Fruit fly (Drosophila melanogaster) whole organism, embryonic: ENCODE data around the gene Orc2.

Source experiments
- Aef1 ChIP-seq: fragments of 200-800 bp; sonication (Bioruptor generic); IDR thresholded peaks from 3 replicates; pipeline ENCODE4 v1.3.6; 2022; ENCODE audit warnings: missing biosample characterization, missing genetic modification characterization
- Asciz ChIP-seq: fragments of 200-800 bp; sonication (Bioruptor generic); optimal IDR thresholded peaks from 2 replicates; lab custom pipeline; 2017; ENCODE audit warnings: missing biosample characterization, mild to moderate bottlenecking, missing genetic modification characterization, missing genetic modification reagents
- CG11093 ChIP-seq: fragments of 200-800 bp; sonication (Bioruptor generic); IDR thresholded peaks from 3 replicates; pipeline ENCODE4 v1.3.6; 2022; ENCODE audit warnings: missing biosample characterization, missing genetic modification characterization
- CG12071 ChIP-seq: fragments of 200-800 bp; sonication (Bioruptor generic); optimal IDR thresholded peaks from 3 replicates; lab custom pipeline; 2018; ENCODE audit warnings: missing biosample characterization, mild to moderate bottlenecking, missing genetic modification characterization
- CG12155 ChIP-seq: fragments of 200-800 bp; sonication (Bioruptor generic); optimal IDR thresholded peaks from 3 replicates; lab custom pipeline; 2016; ENCODE audit warnings: missing biosample characterization, missing genetic modification characterization
- CG12769 ChIP-seq: fragments of 200-800 bp; sonication (Bioruptor generic); optimal IDR thresholded peaks from 2 replicates; lab custom pipeline; 2019; ENCODE audit warnings: missing biosample characterization, mild to moderate bottlenecking, missing genetic modification characterization, moderate library complexity
- CG14014 ChIP-seq: fragments of 200-800 bp; sonication (Bioruptor generic); IDR thresholded peaks from 2 replicates; pipeline ENCODE4 v1.3.6; 2022; ENCODE audit warnings: missing biosample characterization, missing genetic modification characterization
- CG17802 ChIP-seq: fragments of 200-800 bp; sonication (Bioruptor generic); optimal IDR thresholded peaks from 2 replicates; lab custom pipeline; 2018; ENCODE audit warnings: missing biosample characterization, mild to moderate bottlenecking, missing genetic modification characterization, moderate library complexity
- CG17829 ChIP-seq: fragments of 200-800 bp; optimal IDR thresholded peaks from 2 replicates; lab custom pipeline; 2019; ENCODE audit warnings: missing biosample characterization, mild to moderate bottlenecking, missing genetic modification characterization, moderate library complexity
- CG17912 ChIP-seq: fragments of 200-800 bp; sonication (Bioruptor generic); optimal IDR thresholded peaks from 2 replicates; lab custom pipeline; 2018; ENCODE audit warnings: missing biosample characterization, mild to moderate bottlenecking, missing genetic modification characterization
- CG18764 ChIP-seq: fragments of 200-800 bp; sonication (Bioruptor generic); optimal IDR thresholded peaks from 3 replicates; lab custom pipeline; 2016; ENCODE audit warnings: missing biosample characterization, missing genetic modification characterization
- CG2202 ChIP-seq: fragments of 200-800 bp; sonication (Bioruptor generic); optimal IDR thresholded peaks from 2 replicates; lab custom pipeline; 2018; ENCODE audit warnings: missing biosample characterization, mild to moderate bottlenecking, missing genetic modification characterization
- CG32767 ChIP-seq: fragments of 200-800 bp; sonication (Bioruptor generic); IDR thresholded peaks from 2 replicates; pipeline ENCODE4 v1.3.6; 2022; ENCODE audit warnings: missing biosample characterization, missing genetic modification characterization
- CG4730 ChIP-seq: fragments of 200-800 bp; sonication (Bioruptor generic); IDR thresholded peaks from 2 replicates; pipeline ENCODE4 v1.3.6; 2022; ENCODE audit warnings: missing biosample characterization, missing genetic modification characterization
- CG5245 ChIP-seq: fragments of 200-800 bp; sonication (Bioruptor generic); optimal IDR thresholded peaks from 3 replicates; lab custom pipeline; 2016; ENCODE audit warnings: missing biosample characterization, missing genetic modification characterization
- CG6254 ChIP-seq: fragments of 200-800 bp; sonication (Bioruptor generic); optimal IDR thresholded peaks from 3 replicates; lab custom pipeline; 2017; ENCODE audit warnings: mild to moderate bottlenecking, missing biosample characterization, missing genetic modification reagents, missing genetic modification characterization
- CG8290 ChIP-seq, 3 experiments: fragments of 200-800 bp; sonication (Bioruptor generic); optimal IDR thresholded peaks; 2 replicates each; lab custom pipeline; 2016 to 2019; ENCODE audit warnings: missing biosample characterization in 3 of 3, missing genetic modification characterization in 3 of 3, mild to moderate bottlenecking in 2 of 3, moderate library complexity in 1 of 3
- CG9817 ChIP-seq: fragments of 200-800 bp; sonication (Bioruptor generic); optimal IDR thresholded peaks from 2 replicates; lab custom pipeline; 2018; ENCODE audit warnings: missing biosample characterization, mild to moderate bottlenecking, missing genetic modification characterization, moderate library complexity
- D19A ChIP-seq: fragments of 200-800 bp; optimal IDR thresholded peaks from 3 replicates; lab custom pipeline; 2019; ENCODE audit warnings: missing biosample characterization, mild to moderate bottlenecking, missing genetic modification characterization, moderate library complexity
- Dek ChIP-seq: fragments of 200-800 bp; sonication (Bioruptor generic); optimal IDR thresholded peaks from 3 replicates; lab custom pipeline; 2019; ENCODE audit warnings: missing biosample characterization, mild to moderate bottlenecking, missing genetic modification characterization, moderate library complexity
- Dfd ChIP-seq, 2 experiments: fragments of >200 bp; optimal IDR thresholded peaks; 2 replicates each; lab custom pipeline; 2017; ENCODE audit warnings: missing biosample characterization in 2 of 2, missing genetic modification characterization in 2 of 2
- Dip2 ChIP-seq: fragments of 200-800 bp; sonication (Bioruptor generic); IDR thresholded peaks from 2 replicates; pipeline ENCODE4 v1.3.6; 2022; ENCODE audit warnings: missing biosample characterization, missing genetic modification characterization
- Hr78 ChIP-seq, 2 experiments: fragments of 200-800 bp in 1 of 2; fragments of >200 bp in 1 of 2; sonication (Bioruptor generic) in 1 of 2; optimal IDR thresholded peaks; 2 replicates each; lab custom pipeline; 2017 to 2019; ENCODE audit warnings: missing biosample characterization in 2 of 2, missing genetic modification characterization in 2 of 2, mild to moderate bottlenecking in 1 of 2, moderate library complexity in 1 of 2
- MTF-1 ChIP-seq: fragments of 200-800 bp; sonication (Bioruptor generic); optimal IDR thresholded peaks from 2 replicates; lab custom pipeline; 2018; ENCODE audit warnings: missing biosample characterization, mild to moderate bottlenecking, missing genetic modification characterization, borderline replicate concordance
- Mad ChIP-seq: fragments of 200-800 bp; sonication (Bioruptor generic); optimal IDR thresholded peaks from 2 replicates; lab custom pipeline; 2016; ENCODE audit warnings: missing biosample characterization, missing genetic modification characterization
- Med ChIP-seq: fragments of 200-800 bp; sonication (Bioruptor generic); peaks from one replicate; lab custom pipeline; 2016; ENCODE audit warnings: missing biosample characterization, missing genetic modification characterization, mild to moderate bottlenecking, inconsistent platforms, moderate library complexity
- Mes4 ChIP-seq: fragments of 200-800 bp; sonication (Bioruptor generic); optimal IDR thresholded peaks from 2 replicates; lab custom pipeline; 2016; ENCODE audit warnings: missing biosample characterization, missing genetic modification characterization
- Mrtf ChIP-seq: fragments of 200-800 bp; sonication (Bioruptor generic); IDR thresholded peaks from 3 replicates; pipeline ENCODE4 v1.3.6; 2022; ENCODE audit warnings: missing biosample characterization, missing genetic modification characterization
- Neu2 ChIP-seq: fragments of 200-800 bp; sonication (Bioruptor generic); optimal IDR thresholded peaks from 3 replicates; lab custom pipeline; 2016; ENCODE audit warnings: missing biosample characterization, missing genetic modification characterization, borderline replicate concordance
- NfI ChIP-seq: fragments of 200-800 bp; sonication (Bioruptor generic); optimal IDR thresholded peaks from 3 replicates; lab custom pipeline; 2018; ENCODE audit warnings: missing biosample characterization, mild to moderate bottlenecking, missing genetic modification characterization, moderate library complexity
- Opbp ChIP-seq: fragments of 200-800 bp; sonication (Bioruptor generic); IDR thresholded peaks from 3 replicates; pipeline ENCODE4 v1.3.6; 2022; ENCODE audit warnings: missing biosample characterization, missing genetic modification characterization; ENCODE audit not compliant: partially characterized antibody
- Ssrp ChIP-seq: fragments of 200-800 bp; sonication (Bioruptor generic); optimal IDR thresholded peaks from 2 replicates; lab custom pipeline; 2018; ENCODE audit warnings: missing biosample characterization, mild to moderate bottlenecking, missing genetic modification characterization, moderate library complexity
- Xbp1 ChIP-seq: fragments of 200-800 bp; sonication (Bioruptor generic); optimal IDR thresholded peaks from 3 replicates; lab custom pipeline; 2016; ENCODE audit warnings: missing biosample characterization, mild to moderate bottlenecking, missing genetic modification characterization
- aop ChIP-seq: fragments of 200-800 bp; sonication (Bioruptor generic); IDR thresholded peaks from 2 replicates; pipeline ENCODE4 v1.3.6; 2022; ENCODE audit warnings: missing biosample characterization, missing genetic modification characterization
- bab2 ChIP-seq: fragments of 200-800 bp; sonication (Bioruptor generic); optimal IDR thresholded peaks from 2 replicates; lab custom pipeline; 2016; ENCODE audit warnings: missing biosample characterization, missing genetic modification characterization
- da ChIP-seq: fragments of 200-800 bp; sonication (Bioruptor generic); optimal IDR thresholded peaks from 2 replicates; lab custom pipeline; 2016; ENCODE audit warnings: missing biosample characterization, missing genetic modification characterization
- dati ChIP-seq: fragments of 200-800 bp; sonication (Bioruptor generic); IDR thresholded peaks from 2 replicates; pipeline ENCODE4 v1.3.6; 2022; ENCODE audit warnings: missing biosample characterization, missing genetic modification characterization
- dmrt11E ChIP-seq: fragments of 200-800 bp; sonication (Bioruptor generic); optimal IDR thresholded peaks from 3 replicates; lab custom pipeline; 2018; ENCODE audit warnings: missing biosample characterization, mild to moderate bottlenecking, missing genetic modification characterization, moderate library complexity
- eyg ChIP-seq: fragments of 200-800 bp; sonication (Bioruptor generic); optimal IDR thresholded peaks from 3 replicates; lab custom pipeline; 2016; ENCODE audit warnings: missing biosample characterization, missing genetic modification characterization
- jing ChIP-seq: fragments of 200-800 bp; sonication (Bioruptor generic); optimal IDR thresholded peaks from 2 replicates; lab custom pipeline; 2018; ENCODE audit warnings: missing biosample characterization, mild to moderate bottlenecking, missing genetic modification characterization
- lola ChIP-seq, 3 experiments: fragments of >200 bp in 2 of 3; fragments of 200-800 bp in 1 of 3; sonication (Bioruptor generic) in 1 of 3; optimal IDR thresholded peaks; 2 replicates each; lab custom pipeline; 2017 to 2019; ENCODE audit warnings: missing biosample characterization in 3 of 3, missing genetic modification characterization in 3 of 3, mild to moderate bottlenecking in 1 of 3, moderate library complexity in 1 of 3
- lov ChIP-seq, 2 experiments: fragments of 200-800 bp in 1 of 2; fragments of >200 bp in 1 of 2; sonication (Bioruptor generic) in 1 of 2; IDR thresholded peaks in 1 of 2; optimal IDR thresholded peaks in 1 of 2; 2 replicates in 1 of 2; 3 replicates in 1 of 2; pipeline versions ENCODE4 v1.3.6 to Lab custom; 2017 to 2022; ENCODE audit warnings: missing biosample characterization in 1 of 2, missing genetic modification characterization in 1 of 2
- nau ChIP-seq: fragments of 200-800 bp; sonication (Bioruptor generic); optimal IDR thresholded peaks from 3 replicates; lab custom pipeline; 2017; ENCODE audit warnings: missing biosample characterization, mild to moderate bottlenecking, missing genetic modification characterization, missing genetic modification reagents
- slbo ChIP-seq: fragments of 200-800 bp; sonication (Bioruptor generic); IDR thresholded peaks from 2 replicates; pipeline ENCODE4 v1.3.6; 2022; ENCODE audit warnings: missing biosample characterization, missing genetic modification characterization
- tin ChIP-seq: fragments of 200-800 bp; sonication (Bioruptor generic); optimal IDR thresholded peaks from 3 replicates; lab custom pipeline; 2016; ENCODE audit warnings: missing biosample characterization, missing genetic modification characterization
- twi ChIP-seq: fragments of 200-800 bp; optimal IDR thresholded peaks from 2 replicates; lab custom pipeline; 2019; ENCODE audit warnings: missing biosample characterization, mild to moderate bottlenecking, missing genetic modification characterization, moderate library complexity
- vnd ChIP-seq: fragments of 200-800 bp; sonication (Bioruptor generic); IDR thresholded peaks from 3 replicates; pipeline ENCODE4 v1.3.6; 2022; ENCODE audit warnings: missing biosample characterization, missing genetic modification characterization; ENCODE audit not compliant: partially characterized antibody
- wek ChIP-seq: fragments of 200-800 bp; sonication (Bioruptor generic); optimal IDR thresholded peaks from 3 replicates; lab custom pipeline; 2018; ENCODE audit warnings: missing biosample characterization, mild to moderate bottlenecking, missing genetic modification characterization, moderate library complexity

Gene Orc2

dm6 chr3R:13921806-13922515 is 42.7 kb upstream of the Orc2 start:
- TF ChIP-seq Mes4 (GFP tag; lab: Kevin White, UChicago), result no peak
- peak; percentile 19 for TF ChIP-seq CG5245 (GFP tag; lab: Kevin White, UChicago)
- TF ChIP-seq CG12155, result no peak
- no peak for TF ChIP-seq NfI
- peak; percentile 36 for TF ChIP-seq CG17829 (tag; lab: Kevin White, UChicago)
- TF ChIP-seq dati, result no peak
- peak; percentile 32 for TF ChIP-seq CG6254 (GFP tag; lab: Kevin White, UChicago)
- no peak for TF ChIP-seq CG18764 (GFP tag; lab: Kevin White, UChicago)
- TF ChIP-seq Dfd (GFP tag; optimal IDR thresholded peaks at IDR 0.05; lab: Kevin White, UChicago), result no peak
- TF ChIP-seq CG17802 (tag; lab: Kevin White, UChicago), result no peak
- no peak for TF ChIP-seq MTF-1 (GFP tag; lab: Kevin White, UChicago)
- no peak for TF ChIP-seq CG8290 (GFP tag; optimal IDR thresholded peaks at IDR 0.05; lab: Kevin White, UChicago)
- peak in 1 of 2 experiments; percentile 16 for TF ChIP-seq CG8290 (tag; optimal IDR thresholded peaks at IDR 0.05; lab: Kevin White, UChicago)
- no peak for TF ChIP-seq Aef1 (GFP tag; lab: Robert Waterston, UW)
- no peak for TF ChIP-seq jing (GFP tag; lab: Kevin White, UChicago)
- TF ChIP-seq Hr78 (GFP tag; optimal IDR thresholded peaks at IDR 0.05; lab: Kevin White, UChicago), result no peak
- TF ChIP-seq Mad (GFP tag; lab: Kevin White, UChicago), result no peak
- TF ChIP-seq nau, result peak; percentile 3
- no peak for TF ChIP-seq CG9817 (tag; lab: Kevin White, UChicago)
- TF ChIP-seq Dip2, result no peak
- no peak for TF ChIP-seq CG17912
- no peak for TF ChIP-seq wek (GFP tag; lab: Kevin White, UChicago)
- no peak for TF ChIP-seq CG32767 (GFP tag; lab: Robert Waterston, UW)
- TF ChIP-seq bab2 (GFP tag; lab: Kevin White, UChicago), result no peak
- no peak for TF ChIP-seq CG2202
- TF ChIP-seq Neu2 (GFP tag; lab: Kevin White, UChicago), result no peak
- no peak for TF ChIP-seq twi (tag; lab: Kevin White, UChicago)
- no peak for TF ChIP-seq Xbp1 (GFP tag; lab: Kevin White, UChicago)
- TF ChIP-seq Asciz (GFP tag; lab: Kevin White, UChicago), result peak; percentile 34
- no peak for TF ChIP-seq CG4730 (GFP tag; lab: Robert Waterston, UW)
- no peak for TF ChIP-seq dmrt11E (tag; lab: Kevin White, UChicago)
- no peak for TF ChIP-seq slbo (GFP tag; lab: Robert Waterston, UW)
- TF ChIP-seq aop (GFP tag; lab: Robert Waterston, UW), result no peak
- TF ChIP-seq Dek (tag; lab: Kevin White, UChicago), result no peak
- no peak for TF ChIP-seq da
- TF ChIP-seq lola (GFP tag; optimal IDR thresholded peaks at IDR 0.05; lab: Kevin White, UChicago), result peak in 1 of 3 experiments; percentile 19
- no peak for TF ChIP-seq CG12769
- peak; percentile 1 for TF ChIP-seq CG12071 (GFP tag; lab: Kevin White, UChicago)
- TF ChIP-seq Mrtf (GFP tag; lab: Robert Waterston, UW), result no peak
- TF ChIP-seq Opbp, result no peak
- no peak for TF ChIP-seq CG14014 (GFP tag; lab: Robert Waterston, UW)
- no peak for TF ChIP-seq lov (optimal IDR thresholded peaks at IDR 0.05; lab: Kevin White, UChicago)
- 0 out of 3 replicates have a peak, but pooled peaks have one; percentile 35 for TF ChIP-seq lov (GFP tag; IDR thresholded peaks at IDR 0.05; lab: Robert Waterston, UW)
- no peak for TF ChIP-seq CG11093 (GFP tag; lab: Robert Waterston, UW)
- TF ChIP-seq vnd, result 0 out of 3 replicates have a peak, but pooled peaks have one; percentile 46
- TF ChIP-seq tin, result peak; percentile 40
- TF ChIP-seq Med (GFP tag; lab: Kevin White, UChicago), result peak; percentile 78
- TF ChIP-seq eyg (GFP tag; lab: Kevin White, UChicago), result no peak
- TF ChIP-seq Ssrp (tag; lab: Kevin White, UChicago), result no peak
- TF ChIP-seq D19A (tag; lab: Kevin White, UChicago), result peak; percentile 36
